Worm (Caenorhabditis elegans) whole organism, L1 larva: ENCODE measurements around the gene srg-54.
A peak's percentile ranks its signal among the peaks of the same experiment; 100 is the strongest.

ENCODE experiments used
- C34B4.2 ChIP-seq: sonication (generic microtip); optimal IDR thresholded peaks from 2 replicates; lab custom pipeline; 2017; ENCODE audit warnings: mild to moderate bottlenecking, missing genetic modification characterization, missing compliant biosample characterization
- F16B12.6 ChIP-seq: fragments of 150-350 bp; optimal IDR thresholded peaks from 2 replicates; lab custom pipeline; 2014; ENCODE audit warnings: missing biosample characterization, missing genetic modification characterization
- Y116A8C.19 ChIP-seq: sonication (generic microtip); optimal IDR thresholded peaks from 2 replicates; lab custom pipeline; 2016; ENCODE audit warnings: missing compliant biosample characterization, missing genetic modification characterization, borderline replicate concordance
- alr-1 ChIP-seq: fragments of 200-800 bp; sonication (Bioruptor generic); optimal IDR thresholded peaks from 2 replicates; lab custom pipeline; 2018; ENCODE audit warnings: borderline replicate concordance, mild to moderate bottlenecking, missing genetic modification characterization, missing compliant biosample characterization
- blmp-1 ChIP-seq: fragments of 150-350 bp; optimal IDR thresholded peaks from 2 replicates; lab custom pipeline; 2014; ENCODE audit warnings: missing biosample characterization, missing genetic modification characterization
- ceh-63 ChIP-seq: fragments of 200-800 bp; sonication (Bioruptor generic); optimal IDR thresholded peaks from 2 replicates; lab custom pipeline; 2018; ENCODE audit warnings: mild to moderate bottlenecking, missing genetic modification characterization, missing compliant biosample characterization
- ceh-8 ChIP-seq: fragments of 200-800 bp; sonication (Bioruptor generic); optimal IDR thresholded peaks from 2 replicates; lab custom pipeline; 2018; ENCODE audit warnings: mild to moderate bottlenecking, missing genetic modification characterization, moderate library complexity, missing compliant biosample characterization
- dpl-1 ChIP-seq, 3 experiments: fragments of 150-350 bp in 2 of 3; sonication (generic microtip) in 1 of 3; optimal IDR thresholded peaks; 2 replicates each; lab custom pipeline; 2014 to 2017; ENCODE audit warnings: missing biosample characterization in 3 of 3, missing genetic modification characterization in 3 of 3, missing genetic modification reagents in 3 of 3
- dsc-1 ChIP-seq: sonication (generic microtip); optimal IDR thresholded peaks from 2 replicates; lab custom pipeline; 2016; ENCODE audit warnings: mild to moderate bottlenecking, missing genetic modification characterization, missing compliant biosample characterization
- efl-1 ChIP-seq, 4 experiments: fragments of 150-350 bp; optimal IDR thresholded peaks in 3 of 4; peaks in 1 of 4; 1 replicate in 1 of 4; 2 replicates in 3 of 4; lab custom pipeline; 2014; ENCODE audit warnings: missing biosample characterization in 2 of 4, missing genetic modification characterization in 2 of 4, missing genetic modification reagents in 2 of 4
- efl-3 ChIP-seq: fragments of 200-800 bp; sonication (Bioruptor generic); optimal IDR thresholded peaks from 2 replicates; lab custom pipeline; 2018; ENCODE audit warnings: mild to moderate bottlenecking, missing genetic modification characterization, missing compliant biosample characterization
- egl-27 ChIP-seq, 2 experiments: fragments of 150-350 bp in 1 of 2; sonication (generic microtip); optimal IDR thresholded peaks; 3 replicates each; lab custom pipeline; 2017 to 2018; ENCODE audit warnings: missing biosample characterization in 2 of 2, missing genetic modification characterization in 2 of 2, missing genetic modification reagents in 2 of 2
- elt-3 ChIP-seq, 6 experiments: fragments of 150-350 bp in 1 of 6; sonication (generic microtip); optimal IDR thresholded peaks; 2 replicates each; lab custom pipeline; 2017 to 2018; ENCODE audit warnings: missing biosample characterization in 6 of 6, missing genetic modification characterization in 6 of 6, inconsistent platforms in 1 of 6
- fkh-8 ChIP-seq: sonication (generic microtip); optimal IDR thresholded peaks from 2 replicates; lab custom pipeline; 2016; ENCODE audit warnings: mild to moderate bottlenecking, missing genetic modification characterization, missing compliant biosample characterization
- fos-1 ChIP-seq: fragments of 150-350 bp; optimal IDR thresholded peaks from 2 replicates; lab custom pipeline; 2014; ENCODE audit warnings: missing biosample characterization, missing genetic modification characterization
- grh-1 ChIP-seq: fragments of 200-800 bp; sonication (Bioruptor generic); IDR thresholded peaks from 2 replicates; pipeline ENCODE4 v1.3.6; 2022; ENCODE audit warnings: missing genetic modification reagents, missing genetic modification characterization, missing compliant biosample characterization
- hlh-17 ChIP-seq: fragments of 200-800 bp; sonication (Bioruptor generic); optimal IDR thresholded peaks from 2 replicates; lab custom pipeline; 2018; ENCODE audit warnings: missing genetic modification characterization, mild to moderate bottlenecking, missing compliant biosample characterization, moderate library complexity, borderline replicate concordance
- hpl-2 ChIP-seq: fragments of 150-350 bp; optimal IDR thresholded peaks from 2 replicates; lab custom pipeline; 2014; ENCODE audit warnings: missing biosample characterization, missing genetic modification reagents, missing genetic modification characterization
- jun-1 ChIP-seq: fragments of 150-350 bp; optimal IDR thresholded peaks from 2 replicates; lab custom pipeline; 2014; ENCODE audit warnings: missing biosample characterization, missing genetic modification reagents, missing genetic modification characterization
- lin-15B ChIP-seq: fragments of 150-350 bp; sonication (generic microtip); optimal IDR thresholded peaks from 3 replicates; lab custom pipeline; 2014; ENCODE audit warnings: missing biosample characterization, missing genetic modification characterization
- mef-2 ChIP-seq: fragments of 150-350 bp; optimal IDR thresholded peaks from 2 replicates; lab custom pipeline; 2014; ENCODE audit warnings: missing biosample characterization, missing genetic modification characterization
- mep-1 ChIP-seq: fragments of 150-350 bp; optimal IDR thresholded peaks from 2 replicates; lab custom pipeline; 2014; ENCODE audit warnings: missing biosample characterization, missing genetic modification characterization
- nhr-76 ChIP-seq: sonication (generic microtip); optimal IDR thresholded peaks from 2 replicates; lab custom pipeline; 2017; ENCODE audit warnings: missing biosample characterization, missing genetic modification characterization
- nhr-77 ChIP-seq: fragments of 150-350 bp; optimal IDR thresholded peaks from 2 replicates; lab custom pipeline; 2014; ENCODE audit warnings: missing biosample characterization, missing genetic modification characterization
- pqm-1 ChIP-seq: sonication (generic microtip); optimal IDR thresholded peaks from 3 replicates; lab custom pipeline; 2017; ENCODE audit warnings: missing biosample characterization, missing genetic modification characterization
- skn-1 ChIP-seq: fragments of 150-350 bp; optimal IDR thresholded peaks from 2 replicates; lab custom pipeline; 2014; ENCODE audit warnings: missing biosample characterization, missing genetic modification characterization
- sox-4 ChIP-seq: sonication (generic microtip); optimal IDR thresholded peaks from 2 replicates; lab custom pipeline; 2016; ENCODE audit warnings: missing genetic modification characterization, missing compliant biosample characterization
- sptf-1 ChIP-seq: fragments of 150-350 bp; optimal IDR thresholded peaks from 2 replicates; lab custom pipeline; 2014; ENCODE audit warnings: missing biosample characterization, missing genetic modification characterization
- unc-30 ChIP-seq: sonication (generic microtip); optimal IDR thresholded peaks from 2 replicates; lab custom pipeline; 2017; ENCODE audit warnings: missing biosample characterization, missing genetic modification characterization
- unc-86 ChIP-seq: sonication (generic microtip); optimal IDR thresholded peaks from 2 replicates; lab custom pipeline; 2016; ENCODE audit warnings: missing genetic modification characterization, missing compliant biosample characterization
- unc-98 ChIP-seq: fragments of 200-800 bp; sonication (Bioruptor generic); IDR thresholded peaks from 2 replicates; pipeline ENCODE4 v1.3.6; 2022; ENCODE audit warnings: missing genetic modification characterization, missing compliant biosample characterization
- xbp-1 ChIP-seq: sonication (generic microtip); optimal IDR thresholded peaks from 2 replicates; lab custom pipeline; 2016; ENCODE audit warnings: missing genetic modification characterization, missing compliant biosample characterization
- zag-1 ChIP-seq: fragments of 150-350 bp; optimal IDR thresholded peaks from 2 replicates; lab custom pipeline; 2014; ENCODE audit warnings: missing biosample characterization, missing genetic modification characterization
- zip-4 ChIP-seq: fragments of 200-800 bp; sonication (Bioruptor generic); optimal IDR thresholded peaks from 2 replicates; lab custom pipeline; 2018; ENCODE audit warnings: mild to moderate bottlenecking, missing genetic modification characterization, moderate library complexity, missing compliant biosample characterization

Gene srg-54

DNA sequence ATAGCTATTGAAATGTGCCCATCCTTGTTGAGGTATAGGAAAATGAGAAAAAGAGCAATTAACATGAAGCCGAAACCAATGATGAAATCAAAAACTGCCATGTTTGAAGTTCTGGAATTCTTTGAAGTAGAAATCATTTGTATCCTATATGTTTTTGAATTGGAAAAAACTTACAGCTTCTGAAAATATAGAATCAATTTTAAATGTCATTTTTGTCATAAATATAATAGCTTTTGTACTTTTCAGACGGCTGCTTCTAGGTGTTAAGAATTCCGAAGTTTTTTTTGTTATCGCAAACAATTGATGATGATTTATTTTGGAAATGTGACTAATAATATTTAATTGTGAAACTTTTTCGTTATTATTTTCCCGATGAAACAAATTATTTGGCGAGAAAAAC is 23.0 kb upstream of the srg-54 start, which contains the start of gene C30G7.4:
TSS of gene C30G7.4 (minus strand) at position 101 of the 400 bp plus-strand sequence.
- TF ChIP-seq nhr-77 (tag; lab: Kevin White, UChicago): no peak
- TF ChIP-seq mef-2 (tag; lab: Kevin White, UChicago): no peak
- TF ChIP-seq dpl-1 (GFP tag; optimal IDR thresholded peaks at IDR 0.05; lab: Kevin White, UChicago): no peak
- TF ChIP-seq blmp-1: no peak
- no peak for TF ChIP-seq jun-1 (tag; lab: Kevin White, UChicago)

DNA sequence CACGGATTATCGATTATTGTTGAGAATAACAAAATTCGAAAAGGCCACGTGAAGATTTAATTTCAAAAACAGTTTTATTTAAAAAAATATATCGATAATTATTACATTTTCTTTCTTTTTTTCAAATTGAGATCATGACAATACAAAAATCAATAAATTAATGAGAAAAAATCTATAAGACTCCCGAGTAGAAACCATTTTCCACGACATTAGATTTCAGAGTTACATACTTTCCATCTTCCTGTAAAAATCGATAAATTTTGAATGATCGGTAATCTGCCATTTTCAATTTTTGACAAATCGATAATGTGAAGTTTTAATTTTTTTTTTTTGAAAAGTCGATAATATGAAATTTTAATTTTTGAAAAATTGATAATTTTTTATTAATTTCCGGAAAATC is 21.7 kb upstream of the srg-54 start, which contains the start of gene C30G7.3:
TSS of gene C30G7.3 (minus strand) at position 8 of the 400 bp plus-strand sequence.
- TF ChIP-seq hpl-2 (no peak), zag-1 (tag; lab: Kevin White, UChicago) (no peak), grh-1 (GFP tag; lab: Robert Waterston, UW) (no peak), jun-1 (tag; lab: Kevin White, UChicago) (no peak), elt-3 (tag; optimal IDR thresholded peaks at IDR 0.05; lab: Kevin White, UChicago) (no peak), F16B12.6 (tag; lab: Kevin White, UChicago) (no peak), ceh-8 (GFP tag; lab: Kevin White, UChicago) (no peak), hlh-17 (GFP tag; lab: Kevin White, UChicago) (no peak), alr-1 (no peak), Y116A8C.19 (tag; lab: Kevin White, UChicago) (no peak), mep-1 (tag; lab: Kevin White, UChicago) (no peak), unc-30 (tag; lab: Kevin White, UChicago) (no peak), ceh-63 (GFP tag; lab: Kevin White, UChicago) (no peak)

DNA sequence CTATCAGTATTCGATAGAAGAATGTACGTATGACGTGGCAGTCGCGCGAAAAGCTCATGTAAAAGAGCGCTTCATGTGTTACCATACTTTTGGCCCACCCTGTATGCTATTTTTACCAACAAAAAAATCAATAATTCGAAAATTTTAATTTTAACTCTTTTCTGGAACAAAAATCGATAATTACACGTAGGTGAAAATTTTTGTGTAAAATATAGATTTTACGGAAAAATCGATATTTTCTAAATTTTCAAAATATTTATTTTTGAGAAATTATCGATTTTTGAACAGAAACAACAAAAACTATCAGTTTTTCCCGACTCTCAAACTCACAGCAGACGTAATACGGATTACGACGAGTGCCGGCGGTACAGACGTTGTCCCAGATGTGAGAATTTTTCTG is 21.1 kb upstream of the srg-54 start:
- TF ChIP-seq ceh-63 (GFP tag; lab: Kevin White, UChicago) (no peak), F16B12.6 (tag; lab: Kevin White, UChicago) (no peak), ceh-8 (GFP tag; lab: Kevin White, UChicago) (no peak), egl-27 (tag; optimal IDR thresholded peaks at IDR 0.05; lab: Kevin White, UChicago) (no peak), sox-4 (tag; lab: Kevin White, UChicago) (no peak), sptf-1 (tag; lab: Kevin White, UChicago) (no peak), C34B4.2 (tag; lab: Kevin White, UChicago) (no peak), lin-15B (tag; lab: Kevin White, UChicago) (no peak), fkh-8 (tag; lab: Kevin White, UChicago) (no peak), alr-1 (no peak), unc-86 (tag; lab: Kevin White, UChicago) (no peak), zip-4 (GFP tag; lab: Kevin White, UChicago) (no peak), efl-3 (no peak), fos-1 (tag; lab: Kevin White, UChicago) (no peak), dsc-1 (no peak), mep-1 (tag; lab: Kevin White, UChicago) (no peak), Y116A8C.19 (tag; lab: Kevin White, UChicago) (no peak), unc-98 (no peak)

DNA sequence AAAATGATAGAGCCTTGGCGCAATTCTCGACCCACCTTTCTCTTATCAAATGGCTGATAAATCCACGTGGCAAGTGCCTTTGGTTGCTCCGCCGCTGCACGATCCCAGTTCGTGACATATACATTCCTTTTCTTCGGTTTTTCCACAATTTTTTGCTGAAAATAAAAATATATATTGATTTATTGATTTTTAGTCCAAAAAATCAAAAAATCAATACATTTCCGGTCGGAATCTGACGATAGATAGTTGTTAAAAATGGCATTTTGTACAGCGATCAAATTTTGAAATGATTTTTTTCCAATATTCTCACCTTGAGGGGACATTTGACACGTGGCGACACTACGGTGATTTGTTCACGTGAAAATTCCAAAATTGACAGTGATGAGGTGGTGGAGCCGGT is 19.8 kb upstream of the srg-54 start:
- TF ChIP-seq pqm-1: no peak
- no peak for TF ChIP-seq sox-4 (tag; lab: Kevin White, UChicago)
- TF ChIP-seq efl-1 (optimal IDR thresholded peaks at IDR 0.05; lab: Kevin White, UChicago): no peak
- peak in 1 of 2 experiments; percentile 7 for TF ChIP-seq efl-1 (GFP tag; optimal IDR thresholded peaks at IDR 0.05 in 1 of 2; lab: Kevin White, UChicago)

DNA sequence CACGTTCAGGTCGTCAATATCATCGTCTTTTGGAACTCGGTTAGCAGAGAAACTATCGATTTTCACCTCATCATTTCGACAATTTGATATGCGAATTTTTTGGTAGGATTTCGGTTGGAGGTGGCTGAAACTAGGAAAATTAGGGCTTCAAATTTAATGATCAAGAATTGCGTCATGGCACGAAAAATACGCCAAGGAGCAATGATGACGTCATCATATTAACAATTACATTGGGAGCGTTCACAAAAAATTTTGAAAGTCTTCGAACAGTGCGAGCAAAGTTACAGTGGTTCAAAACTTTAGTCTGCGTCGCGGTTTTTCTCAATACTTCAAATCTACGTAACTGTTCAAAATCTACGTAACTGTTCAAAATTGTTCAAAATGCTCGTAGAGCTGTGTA is 18.9 kb upstream of the srg-54 start:
- TF ChIP-seq xbp-1 (tag; lab: Kevin White, UChicago) (no peak), skn-1 (tag; lab: Kevin White, UChicago) (no peak), efl-1 (optimal IDR thresholded peaks at IDR 0.05; lab: Kevin White, UChicago) (no peak), efl-1 (GFP tag; optimal IDR thresholded peaks at IDR 0.05 in 1 of 2; lab: Kevin White, UChicago) (no peak), nhr-76 (no peak)
- TF ChIP-seq, all 84 proteins: peak for 0
